Fruit fly (Drosophila melanogaster): ENCODE results near the gene CG34417.

Gene CG34417

dm6 chrX:6540215-6540821 lies at the start of gene CG34417:
Gene CG34417, plus strand, starts transcription at chrX:6540771.
- TF ChIP-seq CG17801 (GFP tag; optimal IDR thresholded peaks at IDR 0.05; ENCODE audit: partially characterized antibody), result no peak

DNA sequence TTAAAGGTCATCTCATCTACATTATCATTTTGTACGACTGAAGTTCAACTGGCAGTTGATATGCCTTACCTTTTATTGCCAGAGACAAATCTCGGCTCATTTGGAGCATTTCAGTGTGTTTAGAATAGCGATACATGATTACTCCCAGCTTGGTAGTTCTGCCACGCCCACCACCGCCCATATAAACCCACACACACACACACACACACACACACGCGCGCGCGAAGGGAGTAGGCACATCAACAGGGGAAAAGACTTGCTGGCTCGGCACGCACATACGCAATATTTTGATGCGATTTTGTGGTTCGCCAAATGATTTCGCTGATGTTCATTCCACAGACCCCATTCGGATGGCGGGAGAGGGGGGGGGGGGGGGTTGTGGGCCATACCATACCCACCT lies 27.4 kb upstream of the CG34417 start:
- TF ChIP-seq CG17801 (GFP tag; optimal IDR thresholded peaks at IDR 0.05; ENCODE audit: partially characterized antibody), result no peak

DNA sequence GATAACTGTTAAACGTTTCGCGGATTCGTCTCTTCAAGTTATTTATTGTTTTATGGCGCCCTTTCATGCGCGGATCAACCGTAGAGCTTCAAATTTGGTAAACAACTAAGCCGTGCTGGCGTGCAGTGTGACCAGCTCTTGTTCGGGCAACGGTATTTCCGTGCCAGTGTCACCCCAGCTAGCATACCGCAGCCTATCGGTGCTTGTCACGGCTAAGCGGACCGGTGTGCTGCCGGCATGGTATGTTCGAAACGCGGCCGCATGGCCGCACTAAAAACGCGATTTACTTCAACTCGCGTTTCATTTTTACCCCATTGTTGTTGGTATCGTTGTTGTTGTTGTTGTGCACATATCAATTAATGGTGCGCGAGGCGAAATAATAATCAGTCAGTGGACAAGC lies 16.4 kb upstream of the CG34417 start, which contains the start of the genes CG42340 and CG3918:
Gene CG42340 (minus strand): TSS at position 107 of the 400 bp plus-strand sequence.
Gene CG3918 (plus strand): TSS at position 248 of the 400 bp plus-strand sequence.
- TF ChIP-seq CG17801 (GFP tag; optimal IDR thresholded peaks at IDR 0.05; ENCODE audit: partially characterized antibody), result no peak

- no peak for TF ChIP-seq CG17801 (GFP tag; optimal IDR thresholded peaks at IDR 0.05; ENCODE audit: partially characterized antibody)
Observed at dm6 chrX:6527680-6528079, 12.9 kb upstream of the CG34417 start, which contains the start of gene CG3342. Gene CG3342, minus strand, starts transcription at chrX:6527888.

dm6 chrX:6528508-6528998 lies 12.0 kb upstream of the CG34417 start, which contains the start of gene Agxt:
Gene Agxt, plus strand, starts transcription at chrX:6528948.
- TF ChIP-seq CG17801 (GFP tag; optimal IDR thresholded peaks at IDR 0.05; ENCODE audit: partially characterized antibody), result no peak

DNA sequence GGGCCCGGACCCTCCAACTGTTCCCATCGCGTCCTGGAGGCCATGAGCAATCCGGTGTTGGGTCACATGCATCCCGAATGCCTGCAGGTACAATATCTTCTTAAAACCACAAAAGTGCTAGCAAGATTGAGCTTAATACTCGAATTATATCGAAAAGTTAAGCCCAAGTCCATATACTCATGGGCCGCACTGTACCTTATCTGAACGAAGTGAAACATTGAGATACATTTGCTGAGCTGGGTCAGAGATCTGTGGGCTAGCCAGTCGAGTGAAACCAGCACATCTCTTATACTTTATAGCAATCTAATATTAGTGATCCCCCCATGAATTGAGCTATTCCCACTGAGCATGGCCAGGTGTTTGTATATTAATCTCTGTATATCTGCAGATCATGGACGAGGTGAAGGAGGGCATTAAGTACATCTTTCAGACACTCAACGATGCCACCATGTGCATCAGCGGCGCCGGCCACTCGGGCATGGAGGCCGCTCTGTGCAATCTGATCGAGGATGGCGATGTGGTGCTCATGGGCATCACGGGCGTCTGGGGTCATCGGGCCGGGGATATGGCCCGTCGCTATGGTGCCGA lies 11.3 kb upstream of the CG34417 start:
- TF ChIP-seq CG17801 (GFP tag; optimal IDR thresholded peaks at IDR 0.05; ENCODE audit: partially characterized antibody), result no peak

DNA sequence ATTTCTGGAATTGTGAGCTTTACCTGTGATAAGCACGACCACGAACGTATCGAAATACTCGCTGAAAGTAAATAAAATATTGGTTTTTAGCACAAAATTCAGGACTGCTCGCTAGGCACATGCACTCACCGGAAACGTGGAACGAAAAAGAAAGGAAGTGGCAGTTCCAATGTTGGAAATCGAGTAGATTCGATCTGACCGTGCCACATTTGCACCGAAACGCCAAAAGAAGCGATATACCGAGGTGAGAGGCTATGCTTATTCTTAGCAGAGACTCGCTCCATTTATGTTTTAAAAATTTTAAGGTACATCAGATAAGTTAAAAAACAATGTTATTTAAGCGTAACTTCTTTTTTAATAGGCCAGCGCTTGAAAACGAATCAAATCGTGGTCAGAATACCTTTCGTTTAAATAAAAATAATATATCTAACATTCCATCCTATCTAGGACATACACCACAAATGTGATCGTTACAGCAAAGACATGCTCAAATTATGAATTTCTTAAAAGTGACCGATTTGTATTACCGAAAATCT lies 7.4 kb upstream of the CG34417 start, which contains the start of gene RpL7A:
Gene RpL7A (minus strand): TSS at position 248 of the 536 bp plus-strand sequence.
- TF ChIP-seq CG17801 (GFP tag; optimal IDR thresholded peaks at IDR 0.05; ENCODE audit: partially characterized antibody), result peak; percentile 73

DNA sequence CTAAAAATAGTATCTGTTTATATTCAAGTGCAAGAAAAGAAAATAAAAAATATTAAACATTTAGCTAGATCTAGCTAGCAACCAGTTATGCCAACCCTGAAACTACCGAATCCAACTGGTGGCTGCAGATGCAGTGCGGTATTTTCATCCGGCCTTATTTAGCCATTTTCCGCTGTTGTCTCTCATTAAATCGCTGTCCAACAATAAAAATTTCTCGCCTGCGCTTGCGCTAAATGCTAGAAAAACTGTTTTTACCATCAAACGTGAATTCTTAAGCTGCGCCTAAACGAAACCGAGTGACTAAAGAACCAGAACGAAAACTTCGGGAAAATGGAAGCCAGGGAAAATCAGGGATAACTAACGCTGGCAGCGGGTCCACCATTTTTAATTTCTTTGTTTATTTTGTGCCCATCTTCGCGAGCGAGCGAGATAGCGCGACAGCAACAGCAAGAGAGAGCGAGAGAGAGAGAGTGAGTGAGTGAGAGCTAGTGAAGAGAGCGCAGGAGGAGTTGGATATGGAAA lies 6.7 kb upstream of the CG34417 start, which contains the start of gene dx:
Gene dx (plus strand): TSS at position 164 of the 522 bp plus-strand sequence.
- TF ChIP-seq CG17801 (GFP tag; optimal IDR thresholded peaks at IDR 0.05; ENCODE audit: partially characterized antibody), result peak; percentile 55

dm6 chrX:6541277-6541676 lies 706 bp downstream of the CG34417 start:
- no peak for TF ChIP-seq CG17801 (GFP tag; optimal IDR thresholded peaks at IDR 0.05; ENCODE audit: partially characterized antibody)

DNA sequence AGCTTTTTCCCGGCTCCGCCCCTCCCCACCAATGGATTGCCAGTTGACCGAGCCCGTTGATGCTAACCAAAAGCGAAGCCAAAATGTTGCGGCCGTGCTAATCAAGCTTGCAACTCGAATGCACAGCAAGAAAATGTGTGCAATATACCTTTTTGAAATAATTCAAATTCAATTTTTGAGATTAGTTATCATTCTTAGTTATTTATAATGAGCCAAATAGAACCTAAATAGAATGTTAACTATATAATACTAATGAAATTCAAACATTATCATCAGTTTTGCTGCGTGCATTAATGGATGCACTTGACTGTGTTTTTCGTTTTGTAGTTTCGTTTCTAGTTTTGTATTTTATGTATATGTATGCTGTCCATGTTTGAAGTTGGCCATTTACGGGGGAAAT lies 1.8 kb downstream of the CG34417 start:
- peak; percentile 1 for TF ChIP-seq CG17801 (GFP tag; optimal IDR thresholded peaks at IDR 0.05; ENCODE audit: partially characterized antibody)

dm6 chrX:6543569-6544173 lies 3.1 kb downstream of the CG34417 start:
- TF ChIP-seq CG17801 (GFP tag; optimal IDR thresholded peaks at IDR 0.05; ENCODE audit: partially characterized antibody), result no peak

- TF ChIP-seq CG17801 (GFP tag; optimal IDR thresholded peaks at IDR 0.05; ENCODE audit: partially characterized antibody), result peak; percentile 61
Observed at dm6 chrX:6545862-6546270, 5.3 kb downstream of the CG34417 start.

- no peak for TF ChIP-seq CG17801 (GFP tag; optimal IDR thresholded peaks at IDR 0.05; ENCODE audit: partially characterized antibody)
Observed at dm6 chrX:6546970-6547369, 6.4 kb downstream of the CG34417 start.

DNA sequence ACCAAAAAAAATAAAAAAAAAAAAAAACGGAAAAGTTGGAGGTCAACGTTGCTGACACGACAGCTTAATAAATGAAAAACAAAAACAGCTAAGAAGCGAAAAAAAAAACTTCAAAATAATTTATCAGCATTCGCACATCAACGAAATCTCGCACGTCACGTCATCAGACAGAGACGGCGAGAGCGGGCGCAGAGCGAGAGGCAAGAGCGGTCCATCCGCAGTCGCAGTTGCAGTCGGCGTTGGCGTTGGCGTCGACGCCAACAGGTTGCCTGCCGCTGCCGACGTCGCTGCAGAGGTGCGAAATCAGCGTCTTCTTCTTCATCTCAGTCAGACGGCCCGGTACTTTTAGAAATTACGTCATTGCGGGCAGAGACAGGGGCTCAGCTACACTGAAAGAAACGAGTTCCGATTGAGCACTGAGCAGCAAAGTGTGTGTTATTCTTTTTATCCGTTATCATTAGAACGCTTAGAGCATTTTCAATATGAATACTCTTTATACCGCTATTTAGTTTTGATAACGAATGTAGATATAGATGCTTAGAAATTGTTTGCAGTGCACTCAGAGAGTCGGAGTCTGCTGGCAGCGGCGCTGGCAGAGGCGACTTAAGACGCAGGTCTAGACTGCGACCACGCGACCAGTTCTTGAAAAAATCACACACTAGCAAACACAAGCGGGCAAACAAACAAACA lies 9.0 kb downstream of the CG34417 start:
- TF ChIP-seq CG17801 (GFP tag; optimal IDR thresholded peaks at IDR 0.05; ENCODE audit: partially characterized antibody), result peak; percentile 84

- TF ChIP-seq CG17801 (GFP tag; optimal IDR thresholded peaks at IDR 0.05; ENCODE audit: partially characterized antibody), result no peak
Observed at dm6 chrX:6550118-6550502, 9.5 kb downstream of the CG34417 start.

Data from ovary, adult (tissue).